Worm (Caenorhabditis elegans): Measurements from ENCODE around the gene pqn-48.
A peak's percentile ranks its signal among the peaks of the same experiment; 100 is the strongest.

The pqn-48 gene

ce11 chrII:4089183-4089582 is 50.5 kb downstream of the pqn-48 start (continued):
- TF ChIP-seq nhr-10 (tag; optimal IDR thresholded peaks at IDR 0.05) = peak; percentile 91
- TF ChIP-seq nhr-111 (GFP tag; optimal IDR thresholded peaks at IDR 0.05) = no peak
- peak; percentile 13 for TF ChIP-seq rbr-2 (tag; optimal IDR thresholded peaks at IDR 0.05)
- TF ChIP-seq nhr-41 (GFP tag; IDR thresholded peaks at IDR 0.05) = no peak
- TF ChIP-seq dpl-1 (GFP tag; optimal IDR thresholded peaks at IDR 0.05) = peak; percentile 35
- peak; percentile 30 for TF ChIP-seq nhr-25 (tag; optimal IDR thresholded peaks at IDR 0.05; ENCODE audit: borderline replicate concordance, insufficient read depth)
- TF ChIP-seq T26A8.4 (GFP tag; IDR thresholded peaks at IDR 0.05) = peak; percentile 54; the same call in 1 of the 2 replicates
- no peak for TF ChIP-seq sdz-12 (GFP tag; optimal IDR thresholded peaks at IDR 0.05)
- no peak for TF ChIP-seq ZK546.5 (tag; optimal IDR thresholded peaks at IDR 0.05)
- TF ChIP-seq spr-3 (GFP tag; optimal IDR thresholded peaks at IDR 0.05) = no peak
- peak; percentile 73 to 94 for TF ChIP-seq mdl-1 (tag; optimal IDR thresholded peaks at IDR 0.05)
- 0 out of 2 replicates have a peak, but pooled peaks have one; percentile 33 for TF ChIP-seq madf-9 (GFP tag; conservative IDR thresholded peaks at IDR 0.05)
- TF ChIP-seq unc-62 (GFP tag; optimal IDR thresholded peaks at IDR 0.05 in 1 of 2) = peak; percentile 7 to 72
- TF ChIP-seq unc-62 (tag; optimal IDR thresholded peaks at IDR 0.05) = no peak
- peak; percentile 89 for TF ChIP-seq gei-8 (GFP tag; optimal IDR thresholded peaks at IDR 0.05)
- TF ChIP-seq dve-1 (tag; optimal IDR thresholded peaks at IDR 0.05; ENCODE audit: insufficient read depth) = peak; percentile 95
- TF ChIP-seq madf-5 (GFP tag; IDR thresholded peaks at IDR 0.05) = no peak
- TF ChIP-seq saeg-2 (GFP tag; IDR thresholded peaks at IDR 0.05) = peak; percentile 48; the same call in 1 of the 2 replicates
- TF ChIP-seq dmd-9 (GFP tag; IDR thresholded peaks at IDR 0.05) = no peak
- TF ChIP-seq daf-12 (tag; optimal IDR thresholded peaks at IDR 0.05) = no peak
- TF ChIP-seq hlh-11 (tag; optimal IDR thresholded peaks at IDR 0.05) = peak; percentile 96
- TF ChIP-seq lin-13 (GFP tag; optimal IDR thresholded peaks at IDR 0.05) = peak; percentile 37
- TF ChIP-seq pqm-1 (tag; optimal IDR thresholded peaks at IDR 0.05) = peak; percentile 95
- peak; percentile 86 for TF ChIP-seq lin-1 (GFP tag; IDR thresholded peaks at IDR 0.05)
- peak in 1 of 2 experiments; percentile 67 for TF ChIP-seq lsy-2 (tag; optimal IDR thresholded peaks at IDR 0.05)
- peak; percentile 98 for TF ChIP-seq nhr-28 (tag; optimal IDR thresholded peaks at IDR 0.05)
- no peak for TF ChIP-seq zfp-2 (tag; optimal IDR thresholded peaks at IDR 0.05)
- TF ChIP-seq ceh-20 (GFP tag; IDR thresholded peaks at IDR 0.05) = peak; percentile 78
- TF ChIP-seq lir-3 (tag; optimal IDR thresholded peaks at IDR 0.05) = no peak
- peak; percentile 99 for TF ChIP-seq dmd-6 (GFP tag; IDR thresholded peaks at IDR 0.05)
- peak; percentile 58 for TF ChIP-seq nhr-11 (tag; optimal IDR thresholded peaks at IDR 0.05)
- TF ChIP-seq egl-43 (GFP tag; IDR thresholded peaks at IDR 0.05) = no peak
- peak; percentile 45 for TF ChIP-seq duxl-1 (tag; optimal IDR thresholded peaks at IDR 0.05; ENCODE audit: poor library complexity)
- TF ChIP-seq tra-1 (GFP tag; IDR thresholded peaks at IDR 0.05) = peak; percentile 91
- peak; percentile 77 for TF ChIP-seq php-3 (GFP tag; IDR thresholded peaks at IDR 0.05)
- TF ChIP-seq ctbp-1 (GFP tag; IDR thresholded peaks at IDR 0.05) = 0 out of 2 replicates have a peak, but pooled peaks have one; percentile 18
- no peak for TF ChIP-seq ztf-7 (tag; optimal IDR thresholded peaks at IDR 0.05)
- peak; percentile 75 for TF ChIP-seq nhr-102 (tag; optimal IDR thresholded peaks at IDR 0.05)
- TF ChIP-seq nhr-77 (tag; optimal IDR thresholded peaks at IDR 0.05) = peak; percentile 95
- no peak for TF ChIP-seq unc-130 (GFP tag; optimal IDR thresholded peaks at IDR 0.05)
- peak; percentile 98 for TF ChIP-seq mxl-3 (GFP tag; optimal IDR thresholded peaks at IDR 0.05)
- peak; percentile 99 for TF ChIP-seq nhr-48 (tag; optimal IDR thresholded peaks at IDR 0.05)
- peak; percentile 77 for TF ChIP-seq mep-1 (tag; optimal IDR thresholded peaks at IDR 0.05)
- TF ChIP-seq lin-29 (GFP tag; IDR thresholded peaks at IDR 0.05) = peak; percentile 25; the same call in 1 of the 2 replicates
- peak; percentile 80 for TF ChIP-seq nhr-76 (tag; optimal IDR thresholded peaks at IDR 0.05)

Measured in whole organism, L4 larva.